Fruit fly (Drosophila melanogaster) whole organism, wandering third instar larva: ENCODE results near the gene JMJD7.

ENCODE experiments used
- Hnf4 ChIP-seq: fragments of 200-800 bp; sonication (Bioruptor generic); optimal IDR thresholded peaks from 2 replicates; lab custom pipeline; 2016; ENCODE audit warnings: missing biosample characterization, mild to moderate bottlenecking, missing genetic modification characterization
- Myc ChIP-seq: fragments of >200 bp; optimal IDR thresholded peaks from 2 replicates; lab custom pipeline; 2017
- br ChIP-seq: fragments of 200-800 bp; sonication (Bioruptor generic); optimal IDR thresholded peaks from 2 replicates; lab custom pipeline; 2016; ENCODE audit warnings: missing biosample characterization, missing genetic modification characterization
- pan ChIP-seq: fragments of >200 bp; optimal IDR thresholded peaks from 2 replicates; lab custom pipeline; 2017

DNA sequence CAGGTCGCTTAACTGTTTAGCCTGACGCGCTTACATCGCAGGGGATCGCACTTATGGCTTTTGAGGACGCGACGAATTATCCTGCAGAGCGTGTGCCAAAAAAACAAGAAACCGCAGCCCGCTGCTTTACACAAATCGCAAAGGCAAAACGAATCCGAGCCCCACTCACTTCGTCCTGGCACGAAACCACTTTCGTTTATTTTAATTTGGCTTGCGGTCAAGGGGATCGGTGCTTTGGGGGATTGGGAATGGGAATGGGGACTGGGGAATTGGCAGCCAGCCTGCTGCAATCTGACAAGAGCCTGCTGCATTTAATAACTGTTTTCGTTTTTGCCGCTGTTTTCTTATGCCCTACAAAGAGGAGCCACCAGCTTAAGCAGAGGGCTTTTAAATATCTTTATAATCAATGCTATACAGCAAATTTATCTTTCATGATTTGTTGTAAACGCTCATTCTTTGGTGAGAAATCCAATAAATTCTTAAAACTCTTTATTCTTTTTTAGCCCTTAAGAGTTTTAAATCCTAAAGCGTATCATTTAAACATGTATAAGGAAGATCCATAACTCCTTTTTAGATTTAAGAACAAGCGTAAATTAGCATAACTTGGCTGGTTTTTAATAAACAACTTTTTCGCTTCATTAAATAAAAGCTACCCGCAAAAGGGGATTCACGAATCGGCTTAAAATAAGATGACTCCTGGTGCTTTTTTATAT, 40.1 kb downstream of the JMJD7 start:
- TF ChIP-seq Hnf4 (GFP tag; lab: Kevin White, UChicago) (no peak), pan (no peak), br (GFP tag; lab: Kevin White, UChicago) (peak; percentile 21), Myc (lab: Kevin White, UChicago) (no peak)
